Worm (Caenorhabditis elegans) whole organism, L2 larva: ENCODE data around the gene brc-1.

Experiments
- C34F6.9 ChIP-seq: fragments of 150-350 bp; optimal IDR thresholded peaks from 2 replicates; lab custom pipeline; 2014; ENCODE audit warnings: missing biosample characterization, missing genetic modification characterization
- F13H6.1 ChIP-seq: sonication (generic microtip); optimal IDR thresholded peaks from 2 replicates; lab custom pipeline; 2016; ENCODE audit warnings: missing genetic modification characterization, missing compliant biosample characterization
- R02D3.7 ChIP-seq: fragments of 150-350 bp; optimal IDR thresholded peaks from 2 replicates; lab custom pipeline; 2014; ENCODE audit warnings: missing biosample characterization, missing genetic modification characterization
- Y55F3AM.14 ChIP-seq: fragments of 200-800 bp; sonication (Bioruptor generic); optimal IDR thresholded peaks from 2 replicates; lab custom pipeline; 2018; ENCODE audit warnings: mild to moderate bottlenecking, missing genetic modification characterization, missing compliant biosample characterization
- ZK546.5 ChIP-seq: sonication (generic microtip); optimal IDR thresholded peaks from 2 replicates; lab custom pipeline; 2017; ENCODE audit warnings: missing biosample characterization, missing genetic modification characterization
- alr-1 ChIP-seq: fragments of 150-350 bp; optimal IDR thresholded peaks from 2 replicates; lab custom pipeline; 2014; ENCODE audit warnings: missing biosample characterization, missing genetic modification characterization
- aly-2 ChIP-seq: fragments of 150-350 bp; optimal IDR thresholded peaks from 2 replicates; lab custom pipeline; 2014; ENCODE audit warnings: missing biosample characterization, missing genetic modification characterization
- ama-1 ChIP-seq: fragments of 150-350 bp; optimal IDR thresholded peaks from 2 replicates; lab custom pipeline; 2018; ENCODE audit warnings: inconsistent platforms
- blmp-1 ChIP-seq: sonication (generic microtip); optimal IDR thresholded peaks from 2 replicates; lab custom pipeline; 2017; ENCODE audit warnings: missing genetic modification characterization, mild to moderate bottlenecking, missing compliant biosample characterization, antibody characterized with exemption, moderate library complexity; ENCODE audit not compliant: insufficient read depth
- ceh-16 ChIP-seq: fragments of 150-350 bp; optimal IDR thresholded peaks from 2 replicates; lab custom pipeline; 2014; ENCODE audit warnings: missing biosample characterization, missing genetic modification characterization
- ceh-82 ChIP-seq: fragments of 150-350 bp; optimal IDR thresholded peaks from 2 replicates; lab custom pipeline; 2014; ENCODE audit warnings: missing biosample characterization, missing genetic modification characterization
- crh-2 ChIP-seq: sonication (generic microtip); optimal IDR thresholded peaks from 2 replicates; lab custom pipeline; 2017; ENCODE audit warnings: missing biosample characterization, missing genetic modification characterization
- dmd-4 ChIP-seq: sonication (generic microtip); optimal IDR thresholded peaks from 2 replicates; lab custom pipeline; 2017; ENCODE audit warnings: missing biosample characterization, missing genetic modification characterization
- egl-27 ChIP-seq: sonication (generic microtip); optimal IDR thresholded peaks from 3 replicates; lab custom pipeline; 2017; ENCODE audit warnings: missing biosample characterization, missing genetic modification reagents, missing genetic modification characterization
- elt-1 ChIP-seq: fragments of 150-350 bp; optimal IDR thresholded peaks from 2 replicates; lab custom pipeline; 2014; ENCODE audit warnings: missing biosample characterization, missing genetic modification characterization
- elt-3 ChIP-seq: sonication (generic microtip); optimal IDR thresholded peaks from 2 replicates; lab custom pipeline; 2017; ENCODE audit warnings: missing biosample characterization, missing genetic modification characterization
- fos-1 ChIP-seq: fragments of 150-350 bp; optimal IDR thresholded peaks from 2 replicates; lab custom pipeline; 2014; ENCODE audit warnings: missing biosample characterization, missing genetic modification characterization
- gmeb-1 ChIP-seq: fragments of 150-350 bp; optimal IDR thresholded peaks from 2 replicates; lab custom pipeline; 2014; ENCODE audit warnings: missing biosample characterization, missing genetic modification characterization
- lin-11 ChIP-seq: fragments of 150-350 bp; sonication (generic microtip); optimal IDR thresholded peaks from 2 replicates; lab custom pipeline; 2014; ENCODE audit warnings: missing biosample characterization, missing genetic modification characterization, inconsistent platforms, mixed read lengths
- lin-13 ChIP-seq: fragments of 150-350 bp; optimal IDR thresholded peaks from 2 replicates; lab custom pipeline; 2014; ENCODE audit warnings: missing biosample characterization, missing genetic modification reagents, missing genetic modification characterization
- lin-39 ChIP-seq: fragments of 150-350 bp; optimal IDR thresholded peaks from 2 replicates; lab custom pipeline; 2014; ENCODE audit warnings: missing biosample characterization, missing genetic modification reagents, missing genetic modification characterization
- lsy-2 ChIP-seq, 2 experiments: fragments of 150-350 bp in 1 of 2; sonication (generic microtip) in 1 of 2; optimal IDR thresholded peaks; 2 replicates each; lab custom pipeline; 2014 to 2017; ENCODE audit warnings: missing biosample characterization in 2 of 2, missing genetic modification characterization in 2 of 2
- mab-5 ChIP-seq: fragments of 150-350 bp; optimal IDR thresholded peaks from 2 replicates; lab custom pipeline; 2014; ENCODE audit warnings: missing biosample characterization, missing genetic modification characterization
- mbf-1 ChIP-seq: sonication (generic microtip); optimal IDR thresholded peaks from 2 replicates; lab custom pipeline; 2017; ENCODE audit warnings: missing biosample characterization, missing genetic modification characterization
- mdl-1 ChIP-seq, 2 experiments: fragments of 150-350 bp in 1 of 2; sonication (generic microtip) in 1 of 2; optimal IDR thresholded peaks; 2 replicates each; lab custom pipeline; 2017; ENCODE audit warnings: missing biosample characterization in 2 of 2, missing genetic modification characterization in 2 of 2
- nhr-10 ChIP-seq: sonication (generic microtip); optimal IDR thresholded peaks from 2 replicates; lab custom pipeline; 2017; ENCODE audit warnings: missing biosample characterization, missing genetic modification characterization
- nhr-11 ChIP-seq: fragments of 150-350 bp; optimal IDR thresholded peaks from 2 replicates; lab custom pipeline; 2014; ENCODE audit warnings: missing biosample characterization, missing genetic modification characterization
- nhr-12 ChIP-seq: fragments of 150-350 bp; optimal IDR thresholded peaks from 2 replicates; lab custom pipeline; 2014; ENCODE audit warnings: missing biosample characterization, missing genetic modification characterization
- nhr-129 ChIP-seq: fragments of 150-350 bp; optimal IDR thresholded peaks from 2 replicates; lab custom pipeline; 2014; ENCODE audit warnings: missing biosample characterization, missing genetic modification characterization
- nhr-21 ChIP-seq: fragments of 150-350 bp; optimal IDR thresholded peaks from 2 replicates; lab custom pipeline; 2014; ENCODE audit warnings: missing biosample characterization, missing genetic modification characterization
- nhr-23 ChIP-seq: fragments of 150-350 bp; optimal IDR thresholded peaks from 2 replicates; lab custom pipeline; 2014; ENCODE audit warnings: missing biosample characterization, missing genetic modification reagents, missing genetic modification characterization
- nhr-237 ChIP-seq: fragments of 150-350 bp; optimal IDR thresholded peaks from 2 replicates; lab custom pipeline; 2014; ENCODE audit warnings: missing biosample characterization, missing genetic modification characterization
- nhr-25 ChIP-seq: fragments of 150-350 bp; sonication (generic microtip); optimal IDR thresholded peaks from 3 replicates; lab custom pipeline; 2014; ENCODE audit warnings: missing biosample characterization, missing genetic modification characterization
- nhr-6 ChIP-seq: fragments of 150-350 bp; optimal IDR thresholded peaks from 2 replicates; lab custom pipeline; 2014; ENCODE audit warnings: missing biosample characterization, missing genetic modification characterization
- nhr-77 ChIP-seq: fragments of 150-350 bp; optimal IDR thresholded peaks from 2 replicates; lab custom pipeline; 2014; ENCODE audit warnings: missing biosample characterization, missing genetic modification characterization
- peb-1 ChIP-seq: fragments of 150-350 bp; optimal IDR thresholded peaks from 2 replicates; lab custom pipeline; 2014; ENCODE audit warnings: missing biosample characterization, missing genetic modification characterization
- sem-4 ChIP-seq: fragments of 150-350 bp; optimal IDR thresholded peaks from 2 replicates; lab custom pipeline; 2014; ENCODE audit warnings: missing biosample characterization, missing genetic modification reagents, missing genetic modification characterization
- skn-1 ChIP-seq: sonication (generic microtip); optimal IDR thresholded peaks from 2 replicates; lab custom pipeline; 2017; ENCODE audit warnings: missing biosample characterization, missing genetic modification characterization
- sma-3 ChIP-seq: sonication (generic microtip); optimal IDR thresholded peaks from 2 replicates; lab custom pipeline; 2016; ENCODE audit warnings: missing genetic modification reagents, missing genetic modification characterization, missing compliant biosample characterization
- sma-9 ChIP-seq, 2 experiments: fragments of 150-350 bp in 1 of 2; sonication (generic microtip) in 1 of 2; optimal IDR thresholded peaks; 2 replicates each; lab custom pipeline; 2014 to 2016; ENCODE audit warnings: missing genetic modification characterization in 2 of 2, mild to moderate bottlenecking in 1 of 2, missing biosample characterization in 1 of 2, missing compliant biosample characterization in 1 of 2, missing genetic modification reagents in 1 of 2, moderate library complexity in 1 of 2
- snpc-4 ChIP-seq: fragments of 150-350 bp; optimal IDR thresholded peaks from 2 replicates; lab custom pipeline; 2014; ENCODE audit warnings: missing biosample characterization, missing genetic modification characterization
- unc-39 ChIP-seq: fragments of 150-350 bp; optimal IDR thresholded peaks from 2 replicates; lab custom pipeline; 2014; ENCODE audit warnings: missing biosample characterization, missing genetic modification characterization
- unc-55 ChIP-seq: fragments of 150-350 bp; sonication (generic microtip); optimal IDR thresholded peaks from 3 replicates; lab custom pipeline; 2014; ENCODE audit warnings: missing biosample characterization, missing genetic modification reagents, missing genetic modification characterization
- unc-62 ChIP-seq: fragments of 150-350 bp; optimal IDR thresholded peaks from 2 replicates; lab custom pipeline; 2014; ENCODE audit warnings: missing biosample characterization, missing genetic modification reagents, missing genetic modification characterization
- zag-1 ChIP-seq: fragments of 150-350 bp; optimal IDR thresholded peaks from 2 replicates; lab custom pipeline; 2014; ENCODE audit warnings: missing biosample characterization, missing genetic modification characterization
- ztf-1 ChIP-seq: fragments of 200-800 bp; sonication (Bioruptor generic); conservative IDR thresholded peaks from 2 replicates; pipeline ENCODE4 v1.3.6; 2022; ENCODE audit warnings: missing genetic modification characterization, missing compliant biosample characterization
- ztf-11 ChIP-seq: sonication (generic microtip); optimal IDR thresholded peaks from 2 replicates; lab custom pipeline; 2017; ENCODE audit warnings: missing biosample characterization, missing genetic modification characterization
- ztf-4 ChIP-seq: fragments of 150-350 bp; optimal IDR thresholded peaks from 2 replicates; lab custom pipeline; 2014; ENCODE audit warnings: missing biosample characterization, missing genetic modification characterization

brc-1 gene

ce11 chrIII:3867378-3867904, 4.7 kb upstream of the brc-1 start, which contains the start of gene rpl-3:
Gene rpl-3, plus strand, starts transcription at chrIII:3867854.
- peak; percentile 100 for TF ChIP-seq sem-4 (tag; lab: Kevin White, UChicago)
- TF ChIP-seq alr-1 (tag; lab: Kevin White, UChicago), result no peak
- TF ChIP-seq ama-1 (lab: Kevin White, UChicago), result peak; percentile 94
- peak; percentile 97 for TF ChIP-seq nhr-237 (tag; lab: Kevin White, UChicago)
- TF ChIP-seq ztf-1 (GFP tag; lab: Robert Waterston, UW), result peak; percentile 100
- peak; percentile 100 for TF ChIP-seq lsy-2 (tag; optimal IDR thresholded peaks at IDR 0.05; lab: Kevin White, UChicago)
- peak; percentile 100 for TF ChIP-seq nhr-25 (tag; lab: Kevin White, UChicago)
- TF ChIP-seq lin-13 (GFP tag; lab: Kevin White, UChicago), result peak; percentile 100
- peak; percentile 100 for TF ChIP-seq fos-1
- TF ChIP-seq ceh-82 (tag; lab: Kevin White, UChicago), result peak; percentile 100
- TF ChIP-seq ztf-11 (tag; lab: Kevin White, UChicago), result peak; percentile 86
- TF ChIP-seq nhr-77 (tag; lab: Kevin White, UChicago), result peak; percentile 99
- peak; percentile 99 for TF ChIP-seq mab-5 (tag; lab: Kevin White, UChicago)
- TF ChIP-seq ceh-16 (tag; lab: Kevin White, UChicago), result peak; percentile 100
- peak; percentile 83 for TF ChIP-seq aly-2 (tag; lab: Kevin White, UChicago)
- peak; percentile 99 for TF ChIP-seq blmp-1
- TF ChIP-seq gmeb-1 (tag; lab: Kevin White, UChicago), result peak; percentile 100
- TF ChIP-seq mdl-1 (tag; optimal IDR thresholded peaks at IDR 0.05; lab: Kevin White, UChicago), result peak; percentile 92 to 98
- TF ChIP-seq zag-1 (tag; lab: Kevin White, UChicago), result peak; percentile 100
- TF ChIP-seq unc-39, result peak; percentile 98
- peak; percentile 100 for TF ChIP-seq unc-55
- TF ChIP-seq peb-1 (tag; lab: Kevin White, UChicago), result no peak
- TF ChIP-seq skn-1, result peak; percentile 96
- peak; percentile 82 for TF ChIP-seq nhr-23 (tag; lab: Kevin White, UChicago)
- peak; percentile 100 for TF ChIP-seq F13H6.1 (tag; lab: Kevin White, UChicago)
- peak; percentile 82 for TF ChIP-seq elt-3
- TF ChIP-seq nhr-21 (tag; lab: Kevin White, UChicago), result peak; percentile 100
- TF ChIP-seq Y55F3AM.14, result peak; percentile 100
- peak; percentile 100 for TF ChIP-seq sma-3 (GFP tag; lab: Kevin White, UChicago)
- TF ChIP-seq mbf-1 (tag; lab: Kevin White, UChicago), result peak; percentile 72
- peak; percentile 86 for TF ChIP-seq lin-39 (tag; lab: Kevin White, UChicago)
- TF ChIP-seq egl-27 (tag; lab: Kevin White, UChicago), result peak; percentile 100
- TF ChIP-seq lin-11, result peak; percentile 100
- peak; percentile 86 for TF ChIP-seq nhr-12
- TF ChIP-seq nhr-129, result peak; percentile 99
- peak; percentile 100 for TF ChIP-seq nhr-10 (tag; lab: Kevin White, UChicago)
- TF ChIP-seq nhr-6, result peak; percentile 100
- peak; percentile 100 for TF ChIP-seq crh-2
- peak; percentile 100 for TF ChIP-seq sma-9 (GFP tag; optimal IDR thresholded peaks at IDR 0.05; lab: Kevin White, UChicago)
- no peak for TF ChIP-seq sma-9 (tag; optimal IDR thresholded peaks at IDR 0.05; lab: Kevin White, UChicago)
- peak; percentile 93 for TF ChIP-seq nhr-11 (tag; lab: Kevin White, UChicago)
- peak; percentile 95 for TF ChIP-seq ZK546.5 (tag; lab: Kevin White, UChicago)
- peak; percentile 90 for TF ChIP-seq R02D3.7 (tag; lab: Kevin White, UChicago)
- TF ChIP-seq snpc-4 (tag; lab: Kevin White, UChicago), result peak; percentile 96
- TF ChIP-seq ztf-4, result peak; percentile 100
- TF ChIP-seq C34F6.9 (tag; lab: Kevin White, UChicago), result peak; percentile 100
- peak; percentile 84 for TF ChIP-seq dmd-4
- peak; percentile 99 for TF ChIP-seq unc-62
- TF ChIP-seq elt-1 (tag; lab: Kevin White, UChicago), result peak; percentile 83
- TF ChIP-seq, all 48 proteins: peak for 46
